Worm (Caenorhabditis elegans) whole organism, L2 larva: Measurements from ENCODE around the gene F28E10.4.

Experiments used
- C34F6.9 ChIP-seq: fragments of 150-350 bp; optimal IDR thresholded peaks from 2 replicates; lab custom pipeline; 2014; ENCODE audit warnings: missing biosample characterization, missing genetic modification characterization
- F13H6.1 ChIP-seq: sonication (generic microtip); optimal IDR thresholded peaks from 2 replicates; lab custom pipeline; 2016; ENCODE audit warnings: missing genetic modification characterization, missing compliant biosample characterization
- Y55F3AM.14 ChIP-seq: fragments of 200-800 bp; sonication (Bioruptor generic); optimal IDR thresholded peaks from 2 replicates; lab custom pipeline; 2018; ENCODE audit warnings: mild to moderate bottlenecking, missing genetic modification characterization, missing compliant biosample characterization
- ZK546.5 ChIP-seq: sonication (generic microtip); optimal IDR thresholded peaks from 2 replicates; lab custom pipeline; 2017; ENCODE audit warnings: missing biosample characterization, missing genetic modification characterization
- alr-1 ChIP-seq: fragments of 150-350 bp; optimal IDR thresholded peaks from 2 replicates; lab custom pipeline; 2014; ENCODE audit warnings: missing biosample characterization, missing genetic modification characterization
- aly-2 ChIP-seq: fragments of 150-350 bp; optimal IDR thresholded peaks from 2 replicates; lab custom pipeline; 2014; ENCODE audit warnings: missing biosample characterization, missing genetic modification characterization
- blmp-1 ChIP-seq: sonication (generic microtip); optimal IDR thresholded peaks from 2 replicates; lab custom pipeline; 2017; ENCODE audit warnings: missing genetic modification characterization, mild to moderate bottlenecking, missing compliant biosample characterization, antibody characterized with exemption, moderate library complexity; ENCODE audit not compliant: insufficient read depth
- ceh-16 ChIP-seq: fragments of 150-350 bp; optimal IDR thresholded peaks from 2 replicates; lab custom pipeline; 2014; ENCODE audit warnings: missing biosample characterization, missing genetic modification characterization
- ceh-82 ChIP-seq: fragments of 150-350 bp; optimal IDR thresholded peaks from 2 replicates; lab custom pipeline; 2014; ENCODE audit warnings: missing biosample characterization, missing genetic modification characterization
- crh-2 ChIP-seq: sonication (generic microtip); optimal IDR thresholded peaks from 2 replicates; lab custom pipeline; 2017; ENCODE audit warnings: missing biosample characterization, missing genetic modification characterization
- dmd-4 ChIP-seq: sonication (generic microtip); optimal IDR thresholded peaks from 2 replicates; lab custom pipeline; 2017; ENCODE audit warnings: missing biosample characterization, missing genetic modification characterization
- egl-27 ChIP-seq: sonication (generic microtip); optimal IDR thresholded peaks from 3 replicates; lab custom pipeline; 2017; ENCODE audit warnings: missing biosample characterization, missing genetic modification reagents, missing genetic modification characterization
- elt-1 ChIP-seq: fragments of 150-350 bp; optimal IDR thresholded peaks from 2 replicates; lab custom pipeline; 2014; ENCODE audit warnings: missing biosample characterization, missing genetic modification characterization
- elt-3 ChIP-seq: sonication (generic microtip); optimal IDR thresholded peaks from 2 replicates; lab custom pipeline; 2017; ENCODE audit warnings: missing biosample characterization, missing genetic modification characterization
- gmeb-1 ChIP-seq: fragments of 150-350 bp; optimal IDR thresholded peaks from 2 replicates; lab custom pipeline; 2014; ENCODE audit warnings: missing biosample characterization, missing genetic modification characterization
- lin-11 ChIP-seq: fragments of 150-350 bp; sonication (generic microtip); optimal IDR thresholded peaks from 2 replicates; lab custom pipeline; 2014; ENCODE audit warnings: missing biosample characterization, missing genetic modification characterization, inconsistent platforms, mixed read lengths
- mab-5 ChIP-seq: fragments of 150-350 bp; optimal IDR thresholded peaks from 2 replicates; lab custom pipeline; 2014; ENCODE audit warnings: missing biosample characterization, missing genetic modification characterization
- mbf-1 ChIP-seq: sonication (generic microtip); optimal IDR thresholded peaks from 2 replicates; lab custom pipeline; 2017; ENCODE audit warnings: missing biosample characterization, missing genetic modification characterization
- mdl-1 ChIP-seq, 2 experiments: fragments of 150-350 bp in 1 of 2; sonication (generic microtip) in 1 of 2; optimal IDR thresholded peaks; 2 replicates each; lab custom pipeline; 2017; ENCODE audit warnings: missing biosample characterization in 2 of 2, missing genetic modification characterization in 2 of 2
- nhr-10 ChIP-seq: sonication (generic microtip); optimal IDR thresholded peaks from 2 replicates; lab custom pipeline; 2017; ENCODE audit warnings: missing biosample characterization, missing genetic modification characterization
- nhr-12 ChIP-seq: fragments of 150-350 bp; optimal IDR thresholded peaks from 2 replicates; lab custom pipeline; 2014; ENCODE audit warnings: missing biosample characterization, missing genetic modification characterization
- nhr-23 ChIP-seq: fragments of 150-350 bp; optimal IDR thresholded peaks from 2 replicates; lab custom pipeline; 2014; ENCODE audit warnings: missing biosample characterization, missing genetic modification reagents, missing genetic modification characterization
- nhr-237 ChIP-seq: fragments of 150-350 bp; optimal IDR thresholded peaks from 2 replicates; lab custom pipeline; 2014; ENCODE audit warnings: missing biosample characterization, missing genetic modification characterization
- nhr-25 ChIP-seq: fragments of 150-350 bp; sonication (generic microtip); optimal IDR thresholded peaks from 3 replicates; lab custom pipeline; 2014; ENCODE audit warnings: missing biosample characterization, missing genetic modification characterization
- nhr-6 ChIP-seq: fragments of 150-350 bp; optimal IDR thresholded peaks from 2 replicates; lab custom pipeline; 2014; ENCODE audit warnings: missing biosample characterization, missing genetic modification characterization
- sem-4 ChIP-seq: fragments of 150-350 bp; optimal IDR thresholded peaks from 2 replicates; lab custom pipeline; 2014; ENCODE audit warnings: missing biosample characterization, missing genetic modification reagents, missing genetic modification characterization
- skn-1 ChIP-seq: sonication (generic microtip); optimal IDR thresholded peaks from 2 replicates; lab custom pipeline; 2017; ENCODE audit warnings: missing biosample characterization, missing genetic modification characterization
- sma-3 ChIP-seq: sonication (generic microtip); optimal IDR thresholded peaks from 2 replicates; lab custom pipeline; 2016; ENCODE audit warnings: missing genetic modification reagents, missing genetic modification characterization, missing compliant biosample characterization
- sma-9 ChIP-seq, 2 experiments: fragments of 150-350 bp in 1 of 2; sonication (generic microtip) in 1 of 2; optimal IDR thresholded peaks; 2 replicates each; lab custom pipeline; 2014 to 2016; ENCODE audit warnings: missing genetic modification characterization in 2 of 2, mild to moderate bottlenecking in 1 of 2, missing biosample characterization in 1 of 2, missing compliant biosample characterization in 1 of 2, missing genetic modification reagents in 1 of 2, moderate library complexity in 1 of 2
- unc-39 ChIP-seq: fragments of 150-350 bp; optimal IDR thresholded peaks from 2 replicates; lab custom pipeline; 2014; ENCODE audit warnings: missing biosample characterization, missing genetic modification characterization
- unc-55 ChIP-seq: fragments of 150-350 bp; sonication (generic microtip); optimal IDR thresholded peaks from 3 replicates; lab custom pipeline; 2014; ENCODE audit warnings: missing biosample characterization, missing genetic modification reagents, missing genetic modification characterization
- unc-62 ChIP-seq: fragments of 150-350 bp; optimal IDR thresholded peaks from 2 replicates; lab custom pipeline; 2014; ENCODE audit warnings: missing biosample characterization, missing genetic modification reagents, missing genetic modification characterization
- zag-1 ChIP-seq: fragments of 150-350 bp; optimal IDR thresholded peaks from 2 replicates; lab custom pipeline; 2014; ENCODE audit warnings: missing biosample characterization, missing genetic modification characterization
- ztf-1 ChIP-seq: fragments of 200-800 bp; sonication (Bioruptor generic); conservative IDR thresholded peaks from 2 replicates; pipeline ENCODE4 v1.3.6; 2022; ENCODE audit warnings: missing genetic modification characterization, missing compliant biosample characterization
- ztf-11 ChIP-seq: sonication (generic microtip); optimal IDR thresholded peaks from 2 replicates; lab custom pipeline; 2017; ENCODE audit warnings: missing biosample characterization, missing genetic modification characterization
- ztf-4 ChIP-seq: fragments of 150-350 bp; optimal IDR thresholded peaks from 2 replicates; lab custom pipeline; 2014; ENCODE audit warnings: missing biosample characterization, missing genetic modification characterization

Gene F28E10.4

DNA sequence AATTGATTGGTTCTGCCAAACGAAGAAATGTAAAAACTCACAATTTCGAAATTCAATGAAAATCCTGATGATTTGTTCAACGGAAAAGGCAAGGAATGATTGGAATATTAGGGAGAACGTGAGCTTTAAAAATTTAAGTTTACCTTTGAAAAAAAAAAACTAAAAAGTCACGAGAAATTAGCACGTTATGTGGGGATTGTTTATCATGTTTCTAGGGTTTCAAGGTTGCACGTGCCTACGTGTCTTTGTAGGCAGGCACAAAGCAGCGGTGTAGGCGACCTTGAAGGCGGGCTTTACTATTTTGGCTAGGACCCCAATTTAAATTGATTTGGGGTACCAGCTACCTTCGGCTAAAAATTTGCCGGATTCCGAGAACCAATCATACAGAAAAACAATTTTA, at the start of gene F28E10.4:
F28E10.4 (minus strand) TSS at position 101 of the 400 bp plus-strand sequence.
- TF ChIP-seq ztf-4 (tag; lab: Kevin White, UChicago) (no peak), sma-9 (GFP tag; optimal IDR thresholded peaks at IDR 0.05; lab: Kevin White, UChicago) (no peak), sma-9 (tag; optimal IDR thresholded peaks at IDR 0.05; lab: Kevin White, UChicago) (no peak), ztf-11 (tag; lab: Kevin White, UChicago) (no peak), mbf-1 (tag; lab: Kevin White, UChicago) (no peak), C34F6.9 (tag; lab: Kevin White, UChicago) (no peak), unc-62 (GFP tag; lab: Kevin White, UChicago) (no peak), mdl-1 (tag; optimal IDR thresholded peaks at IDR 0.05; lab: Kevin White, UChicago) (no peak), blmp-1 (tag; lab: Kevin White, UChicago) (no peak), crh-2 (tag; lab: Kevin White, UChicago) (no peak), skn-1 (tag; lab: Kevin White, UChicago) (no peak), gmeb-1 (tag; lab: Kevin White, UChicago) (no peak), F13H6.1 (tag; lab: Kevin White, UChicago) (no peak), nhr-10 (tag; lab: Kevin White, UChicago) (no peak), nhr-12 (tag; lab: Kevin White, UChicago) (no peak), ZK546.5 (no peak), aly-2 (tag; lab: Kevin White, UChicago) (no peak), elt-1 (tag; lab: Kevin White, UChicago) (no peak), sem-4 (tag; lab: Kevin White, UChicago) (no peak)
- TF ChIP-seq, all 48 proteins: peak for 0

- TF ChIP-seq sma-3: no peak
- TF ChIP-seq lin-11 (tag; lab: Kevin White, UChicago): peak; percentile 24
These were observed 46.3 kb upstream of the F28E10.4 start for ce11 chrIV:4613516-4613915.

DNA sequence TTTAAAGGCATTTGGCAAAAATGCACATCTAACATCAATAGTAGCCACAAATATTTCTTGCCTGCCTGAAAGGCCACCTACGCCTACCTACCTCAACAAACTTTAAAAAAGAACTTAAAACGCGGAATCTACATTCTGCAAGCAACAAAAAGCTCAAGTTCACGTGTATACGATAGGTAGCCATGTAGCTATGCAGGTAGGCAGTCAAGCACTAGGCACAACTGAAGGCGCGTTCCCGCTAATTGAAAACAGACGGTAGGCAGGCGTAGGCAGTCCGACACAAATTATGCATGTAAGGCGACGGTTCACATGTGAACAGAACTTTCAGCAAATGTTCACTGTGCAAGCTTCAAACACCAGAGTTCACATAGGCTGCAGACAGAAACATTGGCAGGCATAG, 45.4 kb upstream of the F28E10.4 start:
- TF ChIP-seq ztf-4 (tag; lab: Kevin White, UChicago): no peak
- TF ChIP-seq aly-2 (tag; lab: Kevin White, UChicago): no peak
- no peak for TF ChIP-seq nhr-237 (tag; lab: Kevin White, UChicago)
- no peak for TF ChIP-seq blmp-1 (tag; lab: Kevin White, UChicago)
- TF ChIP-seq unc-39 (tag; lab: Kevin White, UChicago): no peak
- no peak for TF ChIP-seq mdl-1 (tag; optimal IDR thresholded peaks at IDR 0.05; lab: Kevin White, UChicago)
- TF ChIP-seq dmd-4 (tag; lab: Kevin White, UChicago): no peak

ce11 chrIV:4611740-4612139, 44.5 kb upstream of the F28E10.4 start:
- no peak for TF ChIP-seq ceh-82 (tag; lab: Kevin White, UChicago)
- TF ChIP-seq elt-3 (tag; lab: Kevin White, UChicago): no peak
- TF ChIP-seq alr-1 (tag; lab: Kevin White, UChicago): no peak
- TF ChIP-seq ztf-1 (GFP tag; lab: Robert Waterston, UW): no peak
- no peak for TF ChIP-seq unc-55 (GFP tag; lab: Kevin White, UChicago)
- no peak for TF ChIP-seq mab-5
- no peak for TF ChIP-seq elt-1 (tag; lab: Kevin White, UChicago)
- no peak for TF ChIP-seq unc-39 (tag; lab: Kevin White, UChicago)
- TF ChIP-seq egl-27 (tag; lab: Kevin White, UChicago): no peak
- TF ChIP-seq sma-3: no peak

ce11 chrIV:4609568-4609967, 42.3 kb upstream of the F28E10.4 start, which contains the start of gene col-110:
TSS of gene col-110 (minus strand) at chrIV:4609668.
- no peak for TF ChIP-seq elt-3 (tag; lab: Kevin White, UChicago)
- no peak for TF ChIP-seq ceh-16 (tag; lab: Kevin White, UChicago)
- no peak for TF ChIP-seq mdl-1 (tag; optimal IDR thresholded peaks at IDR 0.05; lab: Kevin White, UChicago)
- TF ChIP-seq zag-1: no peak
- no peak for TF ChIP-seq C34F6.9 (tag; lab: Kevin White, UChicago)
- no peak for TF ChIP-seq nhr-25 (tag; lab: Kevin White, UChicago)
- TF ChIP-seq nhr-6 (tag; lab: Kevin White, UChicago): no peak
- no peak for TF ChIP-seq blmp-1 (tag; lab: Kevin White, UChicago)
- TF ChIP-seq skn-1 (tag; lab: Kevin White, UChicago): no peak
- TF ChIP-seq unc-55 (GFP tag; lab: Kevin White, UChicago): no peak
- TF ChIP-seq egl-27 (tag; lab: Kevin White, UChicago): no peak
- no peak for TF ChIP-seq Y55F3AM.14 (GFP tag; lab: Kevin White, UChicago)
- TF ChIP-seq nhr-23 (tag; lab: Kevin White, UChicago): no peak
- no peak for TF ChIP-seq F13H6.1 (tag; lab: Kevin White, UChicago)
